Fruit fly (Drosophila melanogaster) whole organism, embryonic: ENCODE measurements around the gene CG17283.

Source experiments
- CG12391 ChIP-seq: fragments of 200-800 bp; sonication (Bioruptor generic); optimal IDR thresholded peaks from 3 replicates; lab custom pipeline; 2018; ENCODE audit warnings: missing biosample characterization, mild to moderate bottlenecking, missing genetic modification characterization, moderate library complexity
- CG12744 ChIP-seq: fragments of 200-800 bp; sonication (Bioruptor generic); optimal IDR thresholded peaks from 2 replicates; lab custom pipeline; 2016; ENCODE audit warnings: missing biosample characterization, missing genetic modification characterization
- CG15011 ChIP-seq: fragments of 200-800 bp; sonication (Bioruptor generic); optimal IDR thresholded peaks from 3 replicates; lab custom pipeline; 2018; ENCODE audit warnings: missing biosample characterization, mild to moderate bottlenecking, missing genetic modification characterization
- CG15601 ChIP-seq: fragments of 200-800 bp; sonication (Bioruptor generic); optimal IDR thresholded peaks from 3 replicates; lab custom pipeline; 2019; ENCODE audit warnings: missing biosample characterization, mild to moderate bottlenecking, missing genetic modification characterization, moderate library complexity
- CG16815 ChIP-seq: fragments of 200-800 bp; sonication (Bioruptor generic); optimal IDR thresholded peaks from 3 replicates; lab custom pipeline; 2017; ENCODE audit warnings: missing biosample characterization, mild to moderate bottlenecking, missing genetic modification characterization
- CG31388 ChIP-seq: fragments of 200-800 bp; sonication (Bioruptor generic); optimal IDR thresholded peaks from 2 replicates; lab custom pipeline; 2016; ENCODE audit warnings: missing biosample characterization, missing genetic modification characterization
- CG31441 ChIP-seq: fragments of 200-800 bp; sonication (Bioruptor generic); IDR thresholded peaks from 2 replicates; pipeline ENCODE4 v1.3.6; 2022; ENCODE audit warnings: missing biosample characterization, missing genetic modification characterization
- CG3281 ChIP-seq: fragments of 200-800 bp; sonication (Bioruptor generic); optimal IDR thresholded peaks from 3 replicates; lab custom pipeline; 2017; ENCODE audit warnings: missing biosample characterization, mild to moderate bottlenecking, missing genetic modification characterization
- CG3847 ChIP-seq: fragments of 200-800 bp; sonication (Bioruptor generic); IDR thresholded peaks from 2 replicates; pipeline ENCODE4 v1.3.6; 2022; ENCODE audit warnings: missing biosample characterization, missing genetic modification characterization
- CG4328 ChIP-seq: fragments of 200-800 bp; sonication (Bioruptor generic); optimal IDR thresholded peaks from 3 replicates; lab custom pipeline; 2017; ENCODE audit warnings: missing biosample characterization, missing genetic modification reagents, missing genetic modification characterization
- CG5953 ChIP-seq: fragments of 200-800 bp; sonication (Bioruptor generic); IDR thresholded peaks from 2 replicates; pipeline ENCODE4 v1.3.6; 2022; ENCODE audit warnings: missing biosample characterization, missing genetic modification characterization
- CG6272 ChIP-seq: fragments of 200-800 bp; sonication (Bioruptor generic); IDR thresholded peaks from 2 replicates; pipeline ENCODE4 v1.3.6; 2022; ENCODE audit warnings: missing biosample characterization, missing genetic modification characterization
- CG9876 ChIP-seq: fragments of 200-800 bp; sonication (Bioruptor generic); optimal IDR thresholded peaks from 2 replicates; lab custom pipeline; 2016; ENCODE audit warnings: missing biosample characterization, missing genetic modification characterization
- CTCF ChIP-seq: fragments of 200-800 bp; sonication (Bioruptor generic); optimal IDR thresholded peaks from 2 replicates; lab custom pipeline; 2017; ENCODE audit warnings: missing biosample characterization, mild to moderate bottlenecking, missing genetic modification characterization, moderate library complexity
- Dll ChIP-seq: fragments of 200-800 bp; sonication (Bioruptor generic); IDR thresholded peaks from 4 replicates; pipeline ENCODE4 v1.3.6; 2022; ENCODE audit warnings: missing biosample characterization, missing genetic modification characterization; ENCODE audit not compliant: partially characterized antibody
- Doc3 ChIP-seq: fragments of 200-800 bp; sonication (Bioruptor generic); IDR thresholded peaks from 3 replicates; pipeline ENCODE4 v1.3.6; 2022; ENCODE audit warnings: missing biosample characterization, missing genetic modification characterization; ENCODE audit not compliant: partially characterized antibody
- Dp ChIP-seq: fragments of 200-800 bp; sonication (Bioruptor generic); optimal IDR thresholded peaks from 2 replicates; lab custom pipeline; 2018; ENCODE audit warnings: missing biosample characterization, mild to moderate bottlenecking, missing genetic modification characterization, moderate library complexity
- Dref ChIP-seq: fragments of 200-800 bp; sonication (Bioruptor generic); IDR thresholded peaks from 2 replicates; pipeline ENCODE4 v1.3.6; 2022; ENCODE audit warnings: missing biosample characterization, missing genetic modification characterization
- Hey ChIP-seq: fragments of 200-800 bp; sonication (Bioruptor generic); optimal IDR thresholded peaks from 3 replicates; lab custom pipeline; 2018; ENCODE audit warnings: missing biosample characterization, mild to moderate bottlenecking, missing genetic modification characterization
- Hsf ChIP-seq: fragments of 200-800 bp; sonication (Bioruptor generic); optimal IDR thresholded peaks from 3 replicates; lab custom pipeline; 2016; ENCODE audit warnings: missing biosample characterization, missing genetic modification characterization
- Mes4 ChIP-seq: fragments of 200-800 bp; sonication (Bioruptor generic); optimal IDR thresholded peaks from 2 replicates; lab custom pipeline; 2016; ENCODE audit warnings: missing biosample characterization, missing genetic modification characterization
- Nf-YB ChIP-seq: fragments of 200-800 bp; sonication (Bioruptor generic); optimal IDR thresholded peaks from 3 replicates; lab custom pipeline; 2019; ENCODE audit warnings: missing biosample characterization, mild to moderate bottlenecking, missing genetic modification characterization, moderate library complexity
- Six4 ChIP-seq: fragments of 200-800 bp; sonication (Bioruptor generic); optimal IDR thresholded peaks from 2 replicates; lab custom pipeline; 2016; ENCODE audit warnings: missing biosample characterization, missing genetic modification characterization
- Xrp1 ChIP-seq: fragments of 200-800 bp; sonication (Bioruptor generic); IDR thresholded peaks from 2 replicates; pipeline ENCODE4 v1.3.6; 2022; ENCODE audit warnings: missing biosample characterization, missing genetic modification characterization
- abd-A ChIP-seq: fragments of 200-800 bp; sonication (Bioruptor generic); optimal IDR thresholded peaks from 3 replicates; lab custom pipeline; 2019; ENCODE audit warnings: missing biosample characterization, mild to moderate bottlenecking, missing genetic modification characterization, moderate library complexity
- amos ChIP-seq: fragments of 200-800 bp; sonication (Bioruptor generic); IDR thresholded peaks from 2 replicates; pipeline ENCODE4 v1.3.6; 2022; ENCODE audit warnings: missing biosample characterization, missing genetic modification characterization; ENCODE audit not compliant: partially characterized antibody
- ap ChIP-seq: fragments of 200-800 bp; sonication (Bioruptor generic); IDR thresholded peaks from 2 replicates; pipeline ENCODE4 v1.3.6; 2022; ENCODE audit warnings: missing biosample characterization, missing genetic modification characterization
- ase ChIP-seq: fragments of 200-800 bp; sonication (Bioruptor generic); IDR thresholded peaks from 3 replicates; pipeline ENCODE4 v1.3.6; 2022; ENCODE audit warnings: missing biosample characterization, missing genetic modification characterization
- az2 ChIP-seq: fragments of 200-800 bp; sonication (Bioruptor generic); optimal IDR thresholded peaks from 3 replicates; lab custom pipeline; 2016; ENCODE audit warnings: missing biosample characterization, missing genetic modification characterization
- bcd ChIP-seq: fragments of 200-800 bp; sonication (Bioruptor generic); optimal IDR thresholded peaks from 2 replicates; lab custom pipeline; 2017; ENCODE audit warnings: missing biosample characterization, mild to moderate bottlenecking, missing genetic modification characterization
- chm ChIP-seq: fragments of 200-800 bp; sonication (Bioruptor generic); IDR thresholded peaks from 2 replicates; pipeline ENCODE4 v1.3.6; 2022; ENCODE audit warnings: missing biosample characterization, missing genetic modification characterization
- ci ChIP-seq: fragments of 200-800 bp; sonication (Bioruptor generic); IDR thresholded peaks from 3 replicates; pipeline ENCODE4 v1.3.6; 2022; ENCODE audit warnings: missing biosample characterization, missing genetic modification characterization
- dimm ChIP-seq: fragments of 200-800 bp; sonication (Bioruptor generic); IDR thresholded peaks from 2 replicates; pipeline ENCODE4 v1.3.6; 2022; ENCODE audit warnings: missing biosample characterization, missing genetic modification characterization
- dmrt11E ChIP-seq: fragments of 200-800 bp; sonication (Bioruptor generic); optimal IDR thresholded peaks from 3 replicates; lab custom pipeline; 2018; ENCODE audit warnings: missing biosample characterization, mild to moderate bottlenecking, missing genetic modification characterization, moderate library complexity
- dysf ChIP-seq: fragments of 200-800 bp; sonication (Bioruptor generic); IDR thresholded peaks from 3 replicates; pipeline ENCODE4 v1.3.6; 2022; ENCODE audit warnings: missing biosample characterization, missing genetic modification characterization
- emc ChIP-seq: fragments of 200-800 bp; sonication (Bioruptor generic); optimal IDR thresholded peaks from 2 replicates; lab custom pipeline; 2016; ENCODE audit warnings: missing biosample characterization, missing genetic modification characterization
- fd64A ChIP-seq: fragments of 200-800 bp; sonication (Bioruptor generic); optimal IDR thresholded peaks from 3 replicates; lab custom pipeline; 2018; ENCODE audit warnings: missing biosample characterization, mild to moderate bottlenecking, missing genetic modification characterization
- fru ChIP-seq: fragments of >200 bp; optimal IDR thresholded peaks from 2 replicates; lab custom pipeline; 2017
- hb ChIP-seq: fragments of 200-800 bp; sonication (Bioruptor generic); IDR thresholded peaks from 3 replicates; pipeline ENCODE4 v1.3.6; 2022; ENCODE audit warnings: missing biosample characterization, missing genetic modification characterization; ENCODE audit not compliant: partially characterized antibody
- ind ChIP-seq: fragments of 200-800 bp; sonication (Bioruptor generic); optimal IDR thresholded peaks from 3 replicates; lab custom pipeline; 2016; ENCODE audit warnings: missing biosample characterization, missing genetic modification characterization
- insv ChIP-seq, 2 experiments: fragments of 200-800 bp; sonication (Bioruptor generic); optimal IDR thresholded peaks; 3 replicates each; lab custom pipeline; 2016 to 2018; ENCODE audit warnings: missing biosample characterization in 2 of 2, missing genetic modification characterization in 2 of 2
- kay ChIP-seq: fragments of 200-800 bp; sonication (Bioruptor generic); optimal IDR thresholded peaks from 2 replicates; lab custom pipeline; 2016; ENCODE audit warnings: missing biosample characterization, missing genetic modification characterization
- lbe ChIP-seq: fragments of 200-800 bp; sonication (Bioruptor generic); optimal IDR thresholded peaks from 2 replicates; lab custom pipeline; 2016; ENCODE audit warnings: missing biosample characterization, mild to moderate bottlenecking, missing genetic modification characterization
- lola ChIP-seq, 3 experiments: fragments of >200 bp in 2 of 3; fragments of 200-800 bp in 1 of 3; sonication (Bioruptor generic) in 1 of 3; optimal IDR thresholded peaks; 2 replicates each; lab custom pipeline; 2017 to 2019; ENCODE audit warnings: missing biosample characterization in 3 of 3, missing genetic modification characterization in 3 of 3, mild to moderate bottlenecking in 1 of 3, moderate library complexity in 1 of 3
- nmo ChIP-seq: fragments of 200-800 bp; sonication (Bioruptor generic); optimal IDR thresholded peaks from 2 replicates; lab custom pipeline; 2018; ENCODE audit warnings: missing biosample characterization, mild to moderate bottlenecking, missing genetic modification characterization, moderate library complexity
- ro ChIP-seq: fragments of 200-800 bp; sonication (Bioruptor generic); IDR thresholded peaks from 2 replicates; pipeline ENCODE4 v1.3.6; 2022; ENCODE audit warnings: missing biosample characterization, missing genetic modification characterization
- slp2 ChIP-seq: fragments of 200-800 bp; sonication (Bioruptor generic); optimal IDR thresholded peaks from 2 replicates; lab custom pipeline; 2016; ENCODE audit warnings: missing biosample characterization, missing genetic modification characterization
- wdn ChIP-seq: fragments of 200-800 bp; sonication (Bioruptor generic); IDR thresholded peaks from 2 replicates; pipeline ENCODE4 v1.3.6; 2022; ENCODE audit warnings: missing biosample characterization, missing genetic modification characterization
- zen ChIP-seq: fragments of 200-800 bp; sonication (Bioruptor generic); optimal IDR thresholded peaks from 3 replicates; lab custom pipeline; 2018; ENCODE audit warnings: missing biosample characterization, mild to moderate bottlenecking, missing genetic modification characterization, moderate library complexity
- zf30C ChIP-seq: fragments of 200-800 bp; sonication (Bioruptor generic); optimal IDR thresholded peaks from 3 replicates; lab custom pipeline; 2018; ENCODE audit warnings: missing biosample characterization, mild to moderate bottlenecking, missing genetic modification characterization
- zfh2 ChIP-seq: fragments of 200-800 bp; sonication (Bioruptor generic); optimal IDR thresholded peaks from 2 replicates; lab custom pipeline; 2016; ENCODE audit warnings: missing biosample characterization, missing genetic modification characterization

CG17283 gene

dm6 chr3R:17391313-17391845 lies 16.3 kb upstream of the CG17283 start, which contains the start of the genes Brf and sds22 (continued):
- TF ChIP-seq CG5953 (GFP tag; lab: Robert Waterston, UW) (peak; percentile 27; the same call in 1 of the 2 replicates), CG12391 (peak; percentile 98), insv (GFP tag; optimal IDR thresholded peaks at IDR 0.05; lab: Kevin White, UChicago) (peak in 1 of 2 experiments; percentile 78), wdn (peak; percentile 92), CG3281 (GFP tag; lab: Kevin White, UChicago) (peak; percentile 94), fd64A (GFP tag; lab: Kevin White, UChicago) (peak; percentile 63), dimm (GFP tag; lab: Robert Waterston, UW) (peak; percentile 77), CG12744 (peak; percentile 93), Nf-YB (GFP tag; lab: Kevin White, UChicago) (peak; percentile 79), emc (peak; percentile 91), Dref (GFP tag; lab: Robert Waterston, UW) (peak; percentile 45), kay (GFP tag; lab: Kevin White, UChicago) (peak; percentile 98), CG15601 (tag; lab: Kevin White, UChicago) (peak; percentile 98), abd-A (tag; lab: Kevin White, UChicago) (no peak), CG31388 (GFP tag; lab: Kevin White, UChicago) (peak; percentile 95), CG31441 (GFP tag; lab: Robert Waterston, UW) (peak; percentile 94), lbe (GFP tag; lab: Kevin White, UChicago) (peak; percentile 93), slp2 (peak; percentile 93), chm (peak; percentile 73), CG4328 (GFP tag; lab: Kevin White, UChicago) (peak; percentile 95), nmo (GFP tag; lab: Kevin White, UChicago) (peak; percentile 98), lola (GFP tag; optimal IDR thresholded peaks at IDR 0.05; lab: Kevin White, UChicago) (peak in 1 of 3 experiments; percentile 97), ro (peak; percentile 84; the same call in 1 of the 2 replicates), Mes4 (peak; percentile 87), fru (lab: Kevin White, UChicago) (no peak), zf30C (GFP tag; lab: Kevin White, UChicago) (no peak), CG15011 (GFP tag; lab: Kevin White, UChicago) (peak; percentile 83), CG16815 (GFP tag; lab: Kevin White, UChicago) (peak; percentile 95), Doc3 (GFP tag; lab: Robert Waterston, UW) (peak; percentile 80), CTCF (GFP tag; lab: Kevin White, UChicago) (peak; percentile 46), CG6272 (peak; percentile 96), ind (GFP tag; lab: Kevin White, UChicago) (peak; percentile 97), bcd (GFP tag; lab: Kevin White, UChicago) (peak; percentile 95), amos (GFP tag; lab: Robert Waterston, UW) (peak; percentile 65), hb (GFP tag; lab: Robert Waterston, UW) (no peak), Xrp1 (GFP tag; lab: Robert Waterston, UW) (peak; percentile 95), ase (GFP tag; lab: Robert Waterston, UW) (peak; percentile 92), dmrt11E (tag; lab: Kevin White, UChicago) (peak; percentile 96), CG9876 (GFP tag; lab: Kevin White, UChicago) (peak; percentile 87), ap (GFP tag; lab: Robert Waterston, UW) (peak; percentile 73), Hey (peak; percentile 76), Hsf (GFP tag; lab: Kevin White, UChicago) (peak; percentile 98), zfh2 (peak; percentile 98), CG3847 (peak; percentile 97), dysf (GFP tag; lab: Robert Waterston, UW) (peak; percentile 96), Dp (peak; percentile 32), ci (GFP tag; lab: Robert Waterston, UW) (peak; percentile 88), zen (tag; lab: Kevin White, UChicago) (peak; percentile 96), Six4 (GFP tag; lab: Kevin White, UChicago) (peak; percentile 94), Dll (GFP tag; lab: Robert Waterston, UW) (peak; percentile 89), az2 (GFP tag; lab: Kevin White, UChicago) (peak; percentile 96)
